Worm (Caenorhabditis elegans): ENCODE results near the gene lec-9.

DNA sequence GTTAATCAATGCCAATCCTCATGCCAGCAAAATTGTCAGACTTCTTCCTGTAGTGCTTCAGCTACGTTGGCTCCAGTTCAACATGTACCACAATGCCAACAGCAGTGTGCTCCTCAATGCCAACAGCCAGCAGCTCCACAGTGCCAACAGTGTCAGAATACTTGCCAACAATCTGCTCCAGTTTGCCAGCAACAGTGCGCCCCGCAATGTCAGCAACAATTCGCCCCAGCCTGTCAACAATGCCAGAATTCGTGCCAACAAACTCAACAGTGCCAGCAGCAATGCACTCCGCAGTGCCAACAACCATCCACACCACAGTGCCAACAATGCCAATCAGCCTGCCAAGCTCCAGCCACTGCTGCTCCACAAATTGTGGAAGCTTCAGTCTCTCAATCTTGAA is 46.5 kb upstream of the lec-9 start:
- TF ChIP-seq klf-2 (GFP tag; conservative IDR thresholded peaks at IDR 0.05): no peak
- TF ChIP-seq med-1 (GFP tag; optimal IDR thresholded peaks at IDR 0.05; ENCODE audit: insufficient read depth): no peak
- no peak for TF ChIP-seq cog-1 (tag; optimal IDR thresholded peaks at IDR 0.05)
- TF ChIP-seq tab-1 (GFP tag; IDR thresholded peaks at IDR 0.05): no peak
- no peak for TF ChIP-seq T22C8.4 (GFP tag; IDR thresholded peaks at IDR 0.05)
- TF ChIP-seq ref-1 (GFP tag; conservative IDR thresholded peaks at IDR 0.05): no peak
- TF ChIP-seq ztf-23 (GFP tag; IDR thresholded peaks at IDR 0.05): no peak
- TF ChIP-seq flt-1 (GFP tag; IDR thresholded peaks at IDR 0.05): no peak
